Worm (Caenorhabditis elegans) whole organism, mixed stage, embryonic: ENCODE measurements around the gene daf-6.

Experiments used
- M03D4.4 ChIP-seq: sonication (generic microtip); optimal IDR thresholded peaks from 2 replicates; lab custom pipeline; 2017; ENCODE audit warnings: mild to moderate bottlenecking, missing genetic modification characterization, missing compliant biosample characterization
- bed-3 ChIP-seq: fragments of 200-800 bp; sonication (Bioruptor generic); optimal IDR thresholded peaks from 3 replicates; lab custom pipeline; 2018; ENCODE audit warnings: mild to moderate bottlenecking, missing genetic modification characterization, moderate library complexity, missing compliant biosample characterization
- blmp-1 ChIP-seq: fragments of 150-350 bp; optimal IDR thresholded peaks from 2 replicates; lab custom pipeline; 2014; ENCODE audit warnings: missing biosample characterization, missing genetic modification characterization
- ceh-39 ChIP-seq: fragments of 150-350 bp; optimal IDR thresholded peaks from 2 replicates; lab custom pipeline; 2014; ENCODE audit warnings: missing biosample characterization, missing genetic modification characterization
- ceh-43 ChIP-seq: fragments of 200-800 bp; sonication (Bioruptor generic); optimal IDR thresholded peaks from 2 replicates; lab custom pipeline; 2018; ENCODE audit warnings: mild to moderate bottlenecking, missing genetic modification characterization, moderate library complexity, missing compliant biosample characterization
- ceh-83 ChIP-seq: fragments of 200-800 bp; sonication (Bioruptor generic); optimal IDR thresholded peaks from 2 replicates; lab custom pipeline; 2018; ENCODE audit warnings: mild to moderate bottlenecking, missing genetic modification characterization, missing compliant biosample characterization
- ces-1 ChIP-seq: fragments of 150-350 bp; optimal IDR thresholded peaks from 2 replicates; lab custom pipeline; 2014; ENCODE audit warnings: missing biosample characterization, missing genetic modification reagents, missing genetic modification characterization
- cnd-1 ChIP-seq: fragments of 200-800 bp; sonication (Bioruptor generic); optimal IDR thresholded peaks from 2 replicates; lab custom pipeline; 2018; ENCODE audit warnings: mild to moderate bottlenecking, missing genetic modification characterization, missing compliant biosample characterization
- drap-1 ChIP-seq: fragments of 200-800 bp; sonication (Bioruptor generic); optimal IDR thresholded peaks from 3 replicates; lab custom pipeline; 2018; ENCODE audit warnings: mild to moderate bottlenecking, missing genetic modification characterization, missing compliant biosample characterization
- elt-1 ChIP-seq: sonication (generic microtip); optimal IDR thresholded peaks from 2 replicates; lab custom pipeline; 2017; ENCODE audit warnings: missing genetic modification characterization, mild to moderate bottlenecking, missing compliant biosample characterization, antibody characterized with exemption, moderate library complexity, borderline replicate concordance; ENCODE audit not compliant: insufficient read depth
- elt-3 ChIP-seq: fragments of 150-350 bp; optimal IDR thresholded peaks from 2 replicates; lab custom pipeline; 2014; ENCODE audit warnings: missing biosample characterization, missing genetic modification characterization
- flh-1 ChIP-seq: fragments of 200-800 bp; sonication (Bioruptor generic); optimal IDR thresholded peaks from 2 replicates; lab custom pipeline; 2018; ENCODE audit warnings: mild to moderate bottlenecking, missing genetic modification characterization, moderate library complexity, missing compliant biosample characterization
- ham-2 ChIP-seq: fragments of 200-800 bp; sonication (Bioruptor generic); optimal IDR thresholded peaks from 2 replicates; lab custom pipeline; 2018; ENCODE audit warnings: mild to moderate bottlenecking, missing genetic modification characterization, missing compliant biosample characterization
- hlh-1 ChIP-seq: fragments of 150-350 bp; optimal IDR thresholded peaks from 2 replicates; lab custom pipeline; 2014; ENCODE audit warnings: missing biosample characterization, missing genetic modification reagents, missing genetic modification characterization
- lin-13 ChIP-seq: fragments of 150-350 bp; optimal IDR thresholded peaks from 2 replicates; lab custom pipeline; 2014; ENCODE audit warnings: missing biosample characterization, missing genetic modification characterization
- lin-32 ChIP-seq: fragments of 200-800 bp; sonication (Bioruptor generic); optimal IDR thresholded peaks from 2 replicates; lab custom pipeline; 2018; ENCODE audit warnings: mild to moderate bottlenecking, missing genetic modification characterization, missing compliant biosample characterization
- mab-5 ChIP-seq: fragments of 150-350 bp; optimal IDR thresholded peaks from 2 replicates; lab custom pipeline; 2014; ENCODE audit warnings: missing biosample characterization, missing genetic modification characterization
- mep-1 ChIP-seq: fragments of 150-350 bp; optimal IDR thresholded peaks from 2 replicates; lab custom pipeline; 2017; ENCODE audit warnings: missing biosample characterization, missing genetic modification reagents, missing genetic modification characterization, inconsistent platforms
- mls-2 ChIP-seq: sonication (generic microtip); optimal IDR thresholded peaks from 2 replicates; lab custom pipeline; 2016; ENCODE audit warnings: mild to moderate bottlenecking, missing genetic modification characterization, moderate library complexity, missing compliant biosample characterization
- nhr-12 ChIP-seq: fragments of 150-350 bp; optimal IDR thresholded peaks from 2 replicates; lab custom pipeline; 2014; ENCODE audit warnings: missing biosample characterization, missing genetic modification characterization
- nhr-2 ChIP-seq: fragments of 150-350 bp; optimal IDR thresholded peaks from 2 replicates; lab custom pipeline; 2014; ENCODE audit warnings: missing biosample characterization, missing genetic modification characterization
- nhr-28 ChIP-seq: fragments of 150-350 bp; optimal IDR thresholded peaks from 2 replicates; lab custom pipeline; 2014; ENCODE audit warnings: missing biosample characterization, missing genetic modification characterization
- nhr-76 ChIP-seq: sonication (generic microtip); optimal IDR thresholded peaks from 2 replicates; lab custom pipeline; 2017; ENCODE audit warnings: missing biosample characterization, missing genetic modification characterization
- snpc-4 ChIP-seq: fragments of 150-350 bp; optimal IDR thresholded peaks from 2 replicates; lab custom pipeline; 2014; ENCODE audit warnings: missing biosample characterization, missing genetic modification characterization
- sptf-1 ChIP-seq: sonication (generic microtip); optimal IDR thresholded peaks from 2 replicates; lab custom pipeline; 2017; ENCODE audit warnings: mild to moderate bottlenecking, missing genetic modification characterization, moderate library complexity, missing compliant biosample characterization
- unc-39 ChIP-seq: fragments of 150-350 bp; optimal IDR thresholded peaks from 2 replicates; lab custom pipeline; 2014; ENCODE audit warnings: missing biosample characterization, missing genetic modification characterization
- unc-62 ChIP-seq: fragments of 150-350 bp; optimal IDR thresholded peaks from 2 replicates; lab custom pipeline; 2014; ENCODE audit warnings: missing biosample characterization, missing genetic modification reagents, missing genetic modification characterization
- zip-8 ChIP-seq: fragments of 150-350 bp; optimal IDR thresholded peaks from 2 replicates; lab custom pipeline; 2014; ENCODE audit warnings: missing biosample characterization, missing genetic modification characterization
- ztf-11 ChIP-seq: fragments of 150-350 bp; optimal IDR thresholded peaks from 2 replicates; lab custom pipeline; 2014; ENCODE audit warnings: missing biosample characterization, missing genetic modification characterization

daf-6 gene

DNA sequence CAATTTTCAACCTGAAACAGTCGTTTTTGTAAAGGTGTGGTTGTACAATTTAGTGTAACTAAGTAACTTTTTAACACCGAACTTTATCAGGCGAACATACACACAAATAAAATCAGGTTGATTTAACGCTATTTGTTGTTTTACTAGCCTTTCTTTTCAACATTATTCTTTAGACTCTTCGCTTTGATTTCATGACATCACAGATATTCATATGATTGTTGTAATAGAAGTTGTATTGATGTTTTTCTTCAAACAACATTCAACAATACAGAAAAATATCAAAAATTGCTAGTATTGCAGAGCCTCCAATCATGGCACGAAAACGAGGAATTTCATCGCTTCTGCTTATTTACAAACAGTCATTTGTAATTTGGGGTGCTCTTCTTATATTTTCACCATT is 6.6 kb downstream of the daf-6 start, which contains the start of gene nac-1:
TSS of gene nac-1 (plus strand) at position 301 of the 400 bp plus-strand sequence.
- no peak for TF ChIP-seq ztf-11
- TF ChIP-seq lin-32 (GFP tag; lab: Kevin White, UChicago), result no peak
- no peak for TF ChIP-seq drap-1 (GFP tag; lab: Kevin White, UChicago)
- TF ChIP-seq elt-3 (tag; lab: Kevin White, UChicago), result no peak

DNA sequence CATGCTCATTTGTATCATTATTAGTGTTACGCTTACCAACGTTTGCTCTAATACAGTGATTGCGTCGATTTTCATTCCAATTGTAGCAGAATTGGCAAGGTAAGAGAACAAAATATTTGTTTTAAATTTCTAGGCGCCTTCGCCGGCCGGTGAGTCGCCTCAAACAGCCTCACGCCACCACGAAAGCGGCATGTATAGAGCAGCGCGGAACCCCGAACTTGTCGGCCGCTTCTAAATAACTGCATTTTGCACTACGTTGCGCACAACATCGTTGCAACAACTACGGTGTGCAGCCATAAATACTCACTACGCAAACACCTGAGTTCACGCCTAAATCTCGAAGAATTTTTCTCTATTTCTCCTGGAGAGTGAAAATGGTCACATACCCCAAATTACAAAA is 8.9 kb downstream of the daf-6 start:
- TF ChIP-seq drap-1 (GFP tag; lab: Kevin White, UChicago), result no peak
- TF ChIP-seq ham-2, result no peak
- no peak for TF ChIP-seq lin-13 (tag; lab: Kevin White, UChicago)
- TF ChIP-seq nhr-28, result no peak
- no peak for TF ChIP-seq ceh-83 (GFP tag; lab: Kevin White, UChicago)
- no peak for TF ChIP-seq M03D4.4 (tag; lab: Kevin White, UChicago)
- TF ChIP-seq flh-1, result no peak
- no peak for TF ChIP-seq lin-32 (GFP tag; lab: Kevin White, UChicago)
- TF ChIP-seq sptf-1 (tag; lab: Kevin White, UChicago), result no peak
- TF ChIP-seq elt-1 (tag; lab: Kevin White, UChicago), result no peak
- no peak for TF ChIP-seq unc-39 (tag; lab: Kevin White, UChicago)
- TF ChIP-seq bed-3 (GFP tag; lab: Kevin White, UChicago), result no peak
- no peak for TF ChIP-seq hlh-1 (tag; lab: Kevin White, UChicago)
- TF ChIP-seq nhr-2 (tag; lab: Kevin White, UChicago), result no peak
- TF ChIP-seq nhr-76 (tag; lab: Kevin White, UChicago), result no peak
- TF ChIP-seq, all 35 proteins: peak for 0

DNA sequence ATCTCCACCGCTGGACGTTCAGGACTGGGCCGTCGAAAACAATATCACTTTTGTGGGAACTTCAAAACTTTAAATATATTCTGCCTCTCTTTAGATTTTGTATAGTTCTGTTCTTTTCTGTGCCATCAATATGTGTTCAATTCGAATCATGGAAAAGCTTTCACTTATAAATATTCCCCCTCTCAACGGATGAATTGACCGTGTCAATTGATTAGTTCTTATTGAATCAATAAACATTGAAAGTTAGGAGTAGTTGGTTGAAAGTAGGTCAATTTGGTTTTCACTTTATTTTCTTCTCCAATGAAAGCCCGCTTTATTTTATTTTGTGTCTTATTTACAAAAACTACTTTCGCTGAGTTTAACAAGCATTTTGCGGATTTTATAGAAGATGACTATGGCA is 9.9 kb downstream of the daf-6 start, which contains the start of gene lips-8:
TSS of gene lips-8 (plus strand) at position 301 of the 400 bp plus-strand sequence.
- TF ChIP-seq ztf-11, result no peak
- no peak for TF ChIP-seq cnd-1 (tag; lab: Kevin White, UChicago)
- TF ChIP-seq nhr-12 (tag; lab: Kevin White, UChicago), result no peak
- TF ChIP-seq, all 35 proteins: peak for 0

DNA sequence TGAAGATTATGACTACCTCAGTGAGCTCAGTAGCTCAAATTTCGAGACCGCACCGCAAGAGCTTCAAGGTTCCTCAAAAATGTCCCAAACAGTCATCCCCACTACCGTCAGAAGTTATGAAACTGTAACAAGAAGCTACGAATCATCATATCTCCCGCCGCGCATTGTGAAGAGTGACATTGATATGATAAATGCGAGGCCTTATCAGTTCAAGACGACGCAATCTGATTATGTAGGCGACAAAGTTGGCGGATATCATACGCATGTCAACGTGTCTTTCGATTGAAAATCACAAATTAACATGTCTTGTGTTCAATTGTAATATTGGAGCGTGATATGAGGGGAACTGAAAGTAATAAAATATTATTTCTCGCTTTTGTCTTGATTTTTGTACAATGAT is 12.2 kb downstream of the daf-6 start:
- TF ChIP-seq elt-3 (tag; lab: Kevin White, UChicago) (peak; percentile 59), zip-8 (tag; lab: Kevin White, UChicago) (no peak)

DNA sequence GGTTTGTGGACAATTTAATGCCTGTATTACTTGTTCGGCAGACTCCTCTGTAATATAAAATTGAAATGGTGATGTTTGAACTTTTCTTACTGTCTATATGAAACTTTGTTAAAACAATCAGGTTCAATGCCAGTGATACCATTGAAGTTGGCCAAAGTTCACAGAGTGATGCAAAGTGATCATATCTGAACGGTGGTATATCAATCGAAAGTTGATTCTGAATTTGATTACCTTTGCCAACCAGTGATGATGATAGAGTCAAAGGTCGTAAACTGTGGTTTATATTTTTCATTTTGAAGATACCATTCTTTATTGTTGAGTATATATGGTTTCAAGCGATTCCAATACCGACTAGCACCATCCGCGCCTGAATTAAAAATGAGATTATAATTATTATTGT is 15.1 kb downstream of the daf-6 start:
- TF ChIP-seq cnd-1 (tag; lab: Kevin White, UChicago) (no peak), unc-39 (tag; lab: Kevin White, UChicago) (no peak), elt-3 (tag; lab: Kevin White, UChicago) (no peak), nhr-28 (no peak), ceh-39 (tag; lab: Kevin White, UChicago) (no peak), hlh-1 (tag; lab: Kevin White, UChicago) (no peak), sptf-1 (tag; lab: Kevin White, UChicago) (no peak), lin-13 (tag; lab: Kevin White, UChicago) (no peak), nhr-12 (tag; lab: Kevin White, UChicago) (no peak), ceh-43 (no peak), blmp-1 (tag; lab: Kevin White, UChicago) (no peak), ztf-11 (no peak), ceh-83 (GFP tag; lab: Kevin White, UChicago) (no peak), nhr-2 (tag; lab: Kevin White, UChicago) (no peak), bed-3 (GFP tag; lab: Kevin White, UChicago) (no peak), ham-2 (no peak), mep-1 (tag; lab: Kevin White, UChicago) (no peak), ces-1 (no peak)

DNA sequence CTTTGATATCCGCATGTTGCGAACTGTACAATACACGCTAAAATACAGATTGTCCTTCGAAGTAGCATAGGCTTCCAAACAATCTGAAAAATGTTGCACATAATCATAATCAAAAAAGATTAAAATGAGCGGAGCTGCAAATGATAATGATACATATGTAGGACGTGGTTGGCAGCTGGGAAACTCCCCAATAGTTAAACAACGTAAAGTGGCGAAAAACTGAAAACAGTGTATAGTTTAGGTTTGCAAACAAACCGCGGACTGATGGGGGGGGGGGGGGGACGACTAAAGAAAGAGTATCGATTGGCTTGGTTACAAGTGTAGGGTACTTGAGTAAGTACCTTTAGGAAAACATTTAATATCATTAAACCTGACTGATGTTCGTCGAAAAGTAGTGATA is 16.9 kb downstream of the daf-6 start, which contains the start of gene hex-5:
TSS of gene hex-5 (minus strand) at position 101 of the 400 bp plus-strand sequence.
- TF ChIP-seq unc-39 (tag; lab: Kevin White, UChicago) (no peak), ces-1 (no peak), drap-1 (GFP tag; lab: Kevin White, UChicago) (no peak), nhr-28 (no peak), mep-1 (tag; lab: Kevin White, UChicago) (no peak), nhr-12 (tag; lab: Kevin White, UChicago) (no peak), mab-5 (no peak), nhr-76 (tag; lab: Kevin White, UChicago) (no peak), ztf-11 (no peak), sptf-1 (tag; lab: Kevin White, UChicago) (no peak), unc-62 (GFP tag; lab: Kevin White, UChicago) (no peak), lin-13 (tag; lab: Kevin White, UChicago) (no peak), elt-3 (tag; lab: Kevin White, UChicago) (no peak), ceh-39 (tag; lab: Kevin White, UChicago) (no peak), ham-2 (no peak), hlh-1 (tag; lab: Kevin White, UChicago) (no peak), snpc-4 (tag; lab: Kevin White, UChicago) (no peak), lin-32 (GFP tag; lab: Kevin White, UChicago) (no peak), mls-2 (tag; lab: Kevin White, UChicago) (no peak), cnd-1 (tag; lab: Kevin White, UChicago) (no peak)
